Worm (Caenorhabditis elegans) whole organism, L3 larva: Measurements from ENCODE around the gene pri-1.

ENCODE experiments used
- ceh-9 ChIP-seq: sonication (generic microtip); optimal IDR thresholded peaks from 2 replicates; lab custom pipeline; 2018; ENCODE audit warnings: missing biosample characterization, missing genetic modification characterization
- nhr-28 ChIP-seq: fragments of 150-350 bp; optimal IDR thresholded peaks from 2 replicates; lab custom pipeline; 2014; ENCODE audit warnings: missing biosample characterization, missing genetic modification characterization
- snpc-4 ChIP-seq: fragments of 150-350 bp; optimal IDR thresholded peaks from 2 replicates; lab custom pipeline; 2014; ENCODE audit warnings: missing biosample characterization, missing genetic modification characterization

- TF ChIP-seq nhr-28, result no peak
- TF ChIP-seq ceh-9 (tag; lab: Kevin White, UChicago), result no peak
- TF ChIP-seq snpc-4 (tag; lab: Kevin White, UChicago), result no peak
Measured at ce11 chrIII:9661119-9661518, 47.0 kb upstream of the pri-1 start.
